Fruit fly (Drosophila melanogaster) whole organism, wandering third instar larva: ENCODE results near the gene ppk22.

Experiments used
- Dfd ChIP-seq: fragments of >200 bp; optimal IDR thresholded peaks from 2 replicates; lab custom pipeline; 2017; ENCODE audit warnings: missing biosample characterization, missing genetic modification characterization
- Hr78 ChIP-seq: fragments of >200 bp; optimal IDR thresholded peaks from 2 replicates; lab custom pipeline; 2017; ENCODE audit warnings: missing biosample characterization, missing genetic modification characterization
- Mio ChIP-seq: sonication (Bioruptor generic); optimal IDR thresholded peaks from 2 replicates; lab custom pipeline; 2016; ENCODE audit warnings: missing biosample characterization, missing genetic modification characterization
- OdsH ChIP-seq: fragments of 200-800 bp; sonication (Bioruptor generic); optimal IDR thresholded peaks from 2 replicates; lab custom pipeline; 2016; ENCODE audit warnings: missing biosample characterization, mild to moderate bottlenecking, missing genetic modification characterization
- br ChIP-seq: fragments of 200-800 bp; sonication (Bioruptor generic); optimal IDR thresholded peaks from 2 replicates; lab custom pipeline; 2016; ENCODE audit warnings: missing biosample characterization, missing genetic modification characterization
- brk ChIP-seq: fragments of 200-800 bp; sonication (Bioruptor generic); optimal IDR thresholded peaks from 2 replicates; lab custom pipeline; 2016; ENCODE audit warnings: missing biosample characterization, mild to moderate bottlenecking, missing genetic modification characterization
- dmrt93B ChIP-seq: fragments of 200-800 bp; sonication (Bioruptor generic); optimal IDR thresholded peaks from 2 replicates; lab custom pipeline; 2018; ENCODE audit warnings: missing biosample characterization, mild to moderate bottlenecking, missing genetic modification characterization
- fru ChIP-seq: fragments of 200-800 bp; sonication (Bioruptor generic); optimal IDR thresholded peaks from 3 replicates; lab custom pipeline; 2016; ENCODE audit warnings: missing biosample characterization, mild to moderate bottlenecking, missing genetic modification characterization
- sage ChIP-seq: fragments of 200-800 bp; sonication (Bioruptor generic); optimal IDR thresholded peaks from 2 replicates; lab custom pipeline; 2016; ENCODE audit warnings: missing biosample characterization, mild to moderate bottlenecking, missing genetic modification characterization
- usp ChIP-seq: fragments of >200 bp; optimal IDR thresholded peaks from 2 replicates; lab custom pipeline; 2017; ENCODE audit warnings: missing biosample characterization, missing genetic modification characterization
- woc ChIP-seq: sonication (Bioruptor generic); optimal IDR thresholded peaks from 2 replicates; lab custom pipeline; 2016; ENCODE audit warnings: missing biosample characterization, mild to moderate bottlenecking, missing genetic modification characterization

dm6 chr3R:24908034-24908433 lies 48.4 kb upstream of the ppk22 start:
- TF ChIP-seq woc (GFP tag; lab: Kevin White, UChicago) (no peak), fru (GFP tag; lab: Kevin White, UChicago) (no peak), Mio (GFP tag; lab: Kevin White, UChicago) (no peak), OdsH (GFP tag; lab: Kevin White, UChicago) (no peak), Hr78 (GFP tag; lab: Kevin White, UChicago) (no peak), sage (GFP tag; lab: Kevin White, UChicago) (no peak), brk (GFP tag; lab: Kevin White, UChicago) (no peak), br (no peak), Dfd (GFP tag; lab: Kevin White, UChicago) (no peak), dmrt93B (GFP tag; lab: Kevin White, UChicago) (no peak), usp (no peak)
